Worm (Caenorhabditis elegans): ENCODE measurements around the gene C39F7.5.

Gene C39F7.5

DNA sequence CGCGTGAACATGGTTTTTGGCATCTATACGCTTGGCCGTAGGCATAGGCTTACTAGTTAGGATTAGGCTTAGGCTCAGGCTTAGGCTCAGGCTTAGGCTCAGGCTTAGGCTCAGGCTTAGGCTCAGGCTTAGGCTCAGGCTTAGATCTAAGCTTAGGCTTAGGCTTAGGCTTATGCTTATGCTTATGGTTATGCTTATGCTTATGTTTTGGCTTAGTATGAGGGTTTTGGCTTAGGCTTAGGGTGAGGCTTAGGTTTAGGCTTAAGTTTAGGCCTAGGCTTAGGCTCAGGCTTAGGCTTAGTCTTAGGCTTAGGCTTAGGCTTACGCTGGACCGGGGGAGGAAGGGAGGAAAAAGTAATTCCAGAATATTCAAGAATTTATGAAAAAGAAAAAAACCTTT is 41.3 kb downstream of the C39F7.5 start:
- no peak for TF ChIP-seq ztf-11 (tag; optimal IDR thresholded peaks at IDR 0.05)

ce11 chrV:1307730-1308129 is 43.2 kb downstream of the C39F7.5 start:
- TF ChIP-seq snpc-4 (tag; optimal IDR thresholded peaks at IDR 0.05) (no peak), nhr-76 (tag; optimal IDR thresholded peaks at IDR 0.05) (no peak), ceh-28 (tag; optimal IDR thresholded peaks at IDR 0.05) (no peak), nhr-11 (tag; optimal IDR thresholded peaks at IDR 0.05) (no peak), egl-5 (tag; optimal IDR thresholded peaks at IDR 0.05) (no peak), mdl-1 (tag; optimal IDR thresholded peaks at IDR 0.05) (no peak), egl-27 (tag; optimal IDR thresholded peaks at IDR 0.05) (no peak)

ce11 chrV:1313274-1313673 is 48.7 kb downstream of the C39F7.5 start:
- TF ChIP-seq nhr-28 (tag; optimal IDR thresholded peaks at IDR 0.05) (no peak), ceh-82 (tag; optimal IDR thresholded peaks at IDR 0.05) (no peak), unc-62 (GFP tag; optimal IDR thresholded peaks at IDR 0.05) (no peak), fkh-2 (tag; optimal IDR thresholded peaks at IDR 0.05) (no peak), fos-1 (tag; optimal IDR thresholded peaks at IDR 0.05) (no peak), sea-2 (GFP tag; optimal IDR thresholded peaks at IDR 0.05) (no peak), egl-27 (tag; optimal IDR thresholded peaks at IDR 0.05) (no peak), lin-15B (tag; optimal IDR thresholded peaks at IDR 0.05) (no peak), nhr-77 (tag; optimal IDR thresholded peaks at IDR 0.05) (no peak), pqm-1 (tag; optimal IDR thresholded peaks at IDR 0.05) (no peak), nhr-76 (tag; optimal IDR thresholded peaks at IDR 0.05) (no peak)

ce11 chrV:1314819-1315218 is 50.2 kb downstream of the C39F7.5 start, which contains the start of gene F16B3.2:
TSS of gene F16B3.2 (plus strand) at chrV:1315119.
- TF ChIP-seq tbx-2 (tag; optimal IDR thresholded peaks at IDR 0.05) (no peak), jun-1 (tag; optimal IDR thresholded peaks at IDR 0.05) (no peak), elt-1 (tag; optimal IDR thresholded peaks at IDR 0.05) (no peak), ztf-4 (tag; optimal IDR thresholded peaks at IDR 0.05) (no peak), nhr-25 (tag; optimal IDR thresholded peaks at IDR 0.05) (no peak), fkh-10 (GFP tag; optimal IDR thresholded peaks at IDR 0.05) (no peak), fos-1 (tag; optimal IDR thresholded peaks at IDR 0.05) (no peak), aly-2 (tag; optimal IDR thresholded peaks at IDR 0.05) (no peak), nhr-76 (tag; optimal IDR thresholded peaks at IDR 0.05) (no peak), ama-1 (optimal IDR thresholded peaks at IDR 0.05) (no peak), elt-3 (tag; optimal IDR thresholded peaks at IDR 0.05) (no peak), lsy-12 (tag; optimal IDR thresholded peaks at IDR 0.05) (no peak), unc-62 (GFP tag; optimal IDR thresholded peaks at IDR 0.05) (no peak), nhr-11 (tag; optimal IDR thresholded peaks at IDR 0.05) (no peak), nhr-28 (tag; optimal IDR thresholded peaks at IDR 0.05) (no peak), lin-39 (tag; optimal IDR thresholded peaks at IDR 0.05) (no peak), snpc-4 (tag; optimal IDR thresholded peaks at IDR 0.05) (no peak), nhr-12 (tag; optimal IDR thresholded peaks at IDR 0.05) (no peak), ZK546.5 (tag; optimal IDR thresholded peaks at IDR 0.05) (no peak), nhr-77 (tag; optimal IDR thresholded peaks at IDR 0.05) (no peak)

- TF ChIP-seq nfya-1 (tag; optimal IDR thresholded peaks at IDR 0.05; ENCODE audit: insufficient read depth) (no peak), tbx-2 (tag; optimal IDR thresholded peaks at IDR 0.05) (no peak), ceh-16 (tag; optimal IDR thresholded peaks at IDR 0.05) (no peak), lsy-12 (tag; optimal IDR thresholded peaks at IDR 0.05) (no peak), sea-2 (GFP tag; optimal IDR thresholded peaks at IDR 0.05) (no peak), nhr-76 (tag; optimal IDR thresholded peaks at IDR 0.05) (no peak), nhr-43 (tag; optimal IDR thresholded peaks at IDR 0.05; ENCODE audit: poor library complexity, severe bottlenecking) (no peak), nhr-77 (tag; optimal IDR thresholded peaks at IDR 0.05) (no peak), lin-15B (tag; optimal IDR thresholded peaks at IDR 0.05) (no peak), pha-4 (tag; optimal IDR thresholded peaks at IDR 0.05) (no peak), elt-1 (tag; optimal IDR thresholded peaks at IDR 0.05) (no peak), skn-1 (tag; optimal IDR thresholded peaks at IDR 0.05) (no peak)
These were observed 53.3 kb downstream of the C39F7.5 start, which contains the start of gene F16B3.3 for ce11 chrV:1317869-1318354. TSS of gene F16B3.3 (minus strand) at chrV:1317919.

Data from whole organism, L3 larva.